Fruit fly (Drosophila melanogaster): ENCODE results near the gene Acbp3.
A peak's percentile ranks its signal among the peaks of the same experiment; 100 is the strongest.

Gene Acbp3

DNA sequence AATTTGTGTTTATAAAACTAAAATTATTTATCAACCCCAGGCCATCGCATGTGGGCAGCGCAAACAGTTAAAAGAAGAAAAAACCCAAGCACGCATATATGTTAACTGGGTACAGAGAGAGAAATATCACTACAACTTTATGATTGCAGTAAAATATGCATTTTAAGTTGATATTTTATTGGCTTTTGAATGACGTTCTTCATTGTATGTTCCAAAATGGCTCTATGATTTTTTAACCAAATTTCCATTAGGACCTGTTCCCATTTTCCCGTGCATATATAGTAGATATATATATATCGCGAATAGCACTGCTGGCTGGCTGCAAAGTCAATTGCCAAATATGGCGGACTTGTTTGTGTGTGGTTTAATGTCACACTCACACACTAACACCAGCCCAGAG lies 34.1 kb upstream of the Acbp3 start (continued):
- TF ChIP-seq Ets65A (GFP tag): peak; percentile 1
- TF ChIP-seq Med (GFP tag): peak; percentile 15
- no peak for TF ChIP-seq CG3838 (GFP tag; optimal IDR thresholded peaks at IDR 0.05)
- no peak for TF ChIP-seq grn (GFP tag; optimal IDR thresholded peaks at IDR 0.05)
- peak; percentile 81 for TF ChIP-seq sens (GFP tag)
- no peak for TF ChIP-seq Atf-2 (GFP tag; optimal IDR thresholded peaks at IDR 0.05)
- peak; percentile 4 for TF ChIP-seq gem (tag; optimal IDR thresholded peaks at IDR 0.05)

DNA sequence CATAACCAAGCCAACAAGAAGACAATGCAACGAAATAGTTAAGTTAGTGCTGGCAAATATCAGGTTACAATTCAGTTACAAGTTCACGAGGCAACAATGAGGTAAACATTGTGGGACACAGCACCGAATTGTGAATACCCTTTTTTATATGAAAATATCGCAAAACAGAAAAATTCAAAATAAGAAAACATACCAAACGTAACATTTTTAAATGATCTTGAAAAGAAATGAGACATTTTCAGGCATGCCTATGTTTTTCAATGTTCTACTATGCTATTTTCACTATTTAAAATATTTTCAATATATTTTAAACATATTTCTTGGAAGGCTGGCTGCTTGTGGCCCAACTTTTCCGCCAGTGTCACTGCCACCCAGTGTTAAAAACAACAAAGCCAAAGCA lies 26.7 kb upstream of the Acbp3 start:
- TF ChIP-seq wor (GFP tag; IDR thresholded peaks at IDR 0.05) (no peak), sna (GFP tag; IDR thresholded peaks at IDR 0.05; ENCODE audit: partially characterized antibody) (no peak), D19A (tag; optimal IDR thresholded peaks at IDR 0.05) (peak; percentile 57), CG11504 (tag; optimal IDR thresholded peaks at IDR 0.05) (peak; percentile 11), CG8924 (tag; optimal IDR thresholded peaks at IDR 0.05) (no peak)

DNA sequence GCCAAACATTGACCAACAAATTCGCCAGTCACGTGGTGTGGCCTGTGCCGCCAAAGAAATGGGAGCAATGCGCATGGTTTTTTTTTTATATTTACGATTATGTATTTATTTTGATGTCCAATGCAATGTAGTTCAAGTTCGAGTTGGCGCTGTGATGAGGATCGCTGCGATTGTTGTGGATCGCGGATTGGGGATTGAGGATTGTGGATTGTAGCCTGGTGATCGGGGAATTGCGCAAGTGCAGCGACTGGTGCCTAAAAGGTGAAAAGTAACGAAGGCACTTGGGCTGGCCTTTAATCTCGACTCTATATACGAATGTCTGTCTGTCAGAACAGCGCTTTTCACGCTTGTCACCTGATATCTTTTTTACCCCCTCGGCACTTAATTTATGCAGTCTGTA lies 26.2 kb upstream of the Acbp3 start:
- TF ChIP-seq CG10321 (GFP tag; IDR thresholded peaks at IDR 0.05) (no peak), Gsc (GFP tag; IDR thresholded peaks at IDR 0.05) (no peak), Dbx (GFP tag; IDR thresholded peaks at IDR 0.05) (no peak), cas (GFP tag; IDR thresholded peaks at IDR 0.05) (no peak), CG15601 (tag; optimal IDR thresholded peaks at IDR 0.05) (no peak), CG11560 (tag; IDR thresholded peaks at IDR 0.05) (no peak), Hmr (GFP tag; optimal IDR thresholded peaks at IDR 0.05) (no peak), danr (GFP tag; IDR thresholded peaks at IDR 0.05) (no peak), Ets65A (GFP tag) (peak; percentile 93), Mad (GFP tag; optimal IDR thresholded peaks at IDR 0.05) (no peak), CG2889 (GFP tag; IDR thresholded peaks at IDR 0.05) (0 out of 3 replicates have a peak, but pooled peaks have one; percentile 21), hbn (GFP tag; IDR thresholded peaks at IDR 0.05; ENCODE audit: partially characterized antibody) (no peak), psq (GFP tag; optimal IDR thresholded peaks at IDR 0.05) (no peak), CG2875 (GFP tag; optimal IDR thresholded peaks at IDR 0.05) (no peak), CrebB (tag; optimal IDR thresholded peaks at IDR 0.05) (no peak)

DNA sequence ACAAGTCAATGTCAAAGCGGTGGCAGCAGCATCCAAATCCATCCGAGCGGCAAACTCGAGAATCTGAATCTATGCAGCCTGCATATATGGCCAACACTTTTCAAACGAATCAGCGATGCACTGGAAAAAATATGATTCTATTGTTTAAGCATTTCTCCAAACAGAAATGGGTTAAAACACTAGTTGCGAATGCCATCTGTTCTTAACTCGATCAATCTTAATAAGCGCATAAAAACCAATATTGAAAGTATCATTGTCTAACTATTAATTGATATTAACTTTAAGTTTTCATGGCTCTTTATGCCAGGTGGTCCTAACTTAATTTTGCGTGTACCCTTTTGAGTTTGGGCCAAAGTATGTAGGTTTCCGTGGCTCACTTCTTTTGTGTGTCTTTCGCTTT lies 25.0 kb upstream of the Acbp3 start:
- TF ChIP-seq Nf-YC (tag; optimal IDR thresholded peaks at IDR 0.05) (no peak), pan (optimal IDR thresholded peaks at IDR 0.05) (no peak), pan (GFP tag; optimal IDR thresholded peaks at IDR 0.05 in 1 of 2, IDR thresholded peaks at IDR 0.05 in 1 of 2) (peak in 1 of 2 experiments; percentile 50), D (optimal IDR thresholded peaks at IDR 0.05) (no peak), D (GFP tag; optimal IDR thresholded peaks at IDR 0.05) (peak; percentile 12), maf-S (GFP tag; optimal IDR thresholded peaks at IDR 0.05) (no peak), CG1529 (GFP tag; optimal IDR thresholded peaks at IDR 0.05) (no peak), CG11695 (GFP tag; IDR thresholded peaks at IDR 0.05) (no peak), Mrtf (GFP tag; IDR thresholded peaks at IDR 0.05) (no peak), NC2β (GFP tag; optimal IDR thresholded peaks at IDR 0.05) (no peak), CG1603 (tag; optimal IDR thresholded peaks at IDR 0.05) (peak; percentile 46), Myb (GFP tag; optimal IDR thresholded peaks at IDR 0.05) (no peak), cwo (GFP tag; optimal IDR thresholded peaks at IDR 0.05) (no peak), MESR4 (GFP tag; optimal IDR thresholded peaks at IDR 0.05) (no peak), nmo (GFP tag; optimal IDR thresholded peaks at IDR 0.05) (peak; percentile 3), disco-r (GFP tag; optimal IDR thresholded peaks at IDR 0.05) (no peak), Atf6 (GFP tag; IDR thresholded peaks at IDR 0.05) (no peak), fd64A (GFP tag; optimal IDR thresholded peaks at IDR 0.05) (no peak), Hmr (GFP tag; optimal IDR thresholded peaks at IDR 0.05) (no peak), sob (GFP tag; IDR thresholded peaks at IDR 0.05) (no peak), CG15601 (tag; optimal IDR thresholded peaks at IDR 0.05) (no peak), Poxn (GFP tag; IDR thresholded peaks at IDR 0.05) (no peak), cas (GFP tag; IDR thresholded peaks at IDR 0.05) (no peak), CG10959 (GFP tag; IDR thresholded peaks at IDR 0.05) (no peak), CG7839 (tag; optimal IDR thresholded peaks at IDR 0.05) (peak; percentile 8), Drgx (GFP tag; IDR thresholded peaks at IDR 0.05) (no peak), CG12942 (GFP tag; optimal IDR thresholded peaks at IDR 0.05) (no peak)

All from whole organism, embryonic.